Fruit fly (Drosophila melanogaster): ENCODE measurements around the gene Ubr3.

- no peak for TF ChIP-seq dl (GFP tag; optimal IDR thresholded peaks at IDR 0.05; ENCODE audit: insufficient read depth in 1 of 2, partially characterized antibody in 2 of 2)
- no peak for TF ChIP-seq Vsx2 (GFP tag; optimal IDR thresholded peaks at IDR 0.05; ENCODE audit: partially characterized antibody)
- no peak for TF ChIP-seq jim (GFP tag; optimal IDR thresholded peaks at IDR 0.05)
- TF ChIP-seq tai (GFP tag; optimal IDR thresholded peaks at IDR 0.05) = no peak
- no peak for TF ChIP-seq usp (GFP tag; optimal IDR thresholded peaks at IDR 0.05)
- no peak for TF ChIP-seq pan (optimal IDR thresholded peaks at IDR 0.05)
- TF ChIP-seq dsf (GFP tag; optimal IDR thresholded peaks at IDR 0.05; ENCODE audit: borderline replicate concordance) = no peak
Measured at dm6 chrX:7975516-7976257, 40.0 kb downstream of the Ubr3 start.

Measured in whole organism, wandering third instar larva.